Worm (Caenorhabditis elegans) whole organism, L3 larva: ENCODE measurements around the gene adt-1.
A peak's percentile ranks its signal among the peaks of the same experiment; 100 is the strongest.

ENCODE experiments used
- R02D3.7 ChIP-seq: fragments of 150-350 bp; optimal IDR thresholded peaks from 2 replicates; lab custom pipeline; 2014; ENCODE audit warnings: missing biosample characterization, missing genetic modification characterization
- ZK546.5 ChIP-seq: sonication (generic microtip); optimal IDR thresholded peaks from 2 replicates; lab custom pipeline; 2017; ENCODE audit warnings: missing biosample characterization, missing genetic modification characterization
- aly-2 ChIP-seq: fragments of 150-350 bp; optimal IDR thresholded peaks from 2 replicates; lab custom pipeline; 2014; ENCODE audit warnings: missing biosample characterization, missing genetic modification characterization
- ama-1 ChIP-seq: fragments of 150-350 bp; optimal IDR thresholded peaks from 2 replicates; lab custom pipeline; 2018
- ceh-16 ChIP-seq: sonication (generic microtip); optimal IDR thresholded peaks from 2 replicates; lab custom pipeline; 2017; ENCODE audit warnings: missing biosample characterization, missing genetic modification characterization
- ceh-28 ChIP-seq: fragments of 150-350 bp; optimal IDR thresholded peaks from 2 replicates; lab custom pipeline; 2014; ENCODE audit warnings: missing biosample characterization, missing genetic modification reagents, missing genetic modification characterization
- ceh-82 ChIP-seq: fragments of 150-350 bp; optimal IDR thresholded peaks from 2 replicates; lab custom pipeline; 2014; ENCODE audit warnings: missing biosample characterization, missing genetic modification characterization
- ceh-9 ChIP-seq: sonication (generic microtip); optimal IDR thresholded peaks from 2 replicates; lab custom pipeline; 2018; ENCODE audit warnings: missing biosample characterization, missing genetic modification characterization
- daf-12 ChIP-seq: fragments of 150-350 bp; optimal IDR thresholded peaks from 2 replicates; lab custom pipeline; 2014; ENCODE audit warnings: missing biosample characterization, missing genetic modification reagents, missing genetic modification characterization
- egl-27 ChIP-seq: sonication (generic microtip); optimal IDR thresholded peaks from 4 replicates; lab custom pipeline; 2017; ENCODE audit warnings: missing biosample characterization, missing genetic modification reagents, missing genetic modification characterization
- egl-5 ChIP-seq: fragments of 150-350 bp; optimal IDR thresholded peaks from 2 replicates; lab custom pipeline; 2017; ENCODE audit warnings: missing biosample characterization, missing genetic modification reagents, missing genetic modification characterization, inconsistent platforms
- elt-1 ChIP-seq: fragments of 150-350 bp; optimal IDR thresholded peaks from 2 replicates; lab custom pipeline; 2014; ENCODE audit warnings: missing biosample characterization, missing genetic modification characterization
- elt-2 ChIP-seq: sonication (generic microtip); optimal IDR thresholded peaks from 2 replicates; lab custom pipeline; 2016; ENCODE audit warnings: missing genetic modification reagents, mild to moderate bottlenecking, missing genetic modification characterization, missing compliant biosample characterization
- elt-3 ChIP-seq, 3 experiments: fragments of 150-350 bp in 1 of 3; sonication (generic microtip) in 2 of 3; optimal IDR thresholded peaks; 2 replicates in 2 of 3; 4 replicates in 1 of 3; lab custom pipeline; 2014 to 2017; ENCODE audit warnings: missing biosample characterization in 3 of 3, missing genetic modification characterization in 3 of 3
- eor-1 ChIP-seq, 2 experiments: fragments of 150-350 bp; optimal IDR thresholded peaks; 2 replicates each; lab custom pipeline; 2014 to 2018; ENCODE audit warnings: missing biosample characterization in 2 of 2, missing genetic modification characterization in 2 of 2
- fkh-10 ChIP-seq: sonication (generic microtip); optimal IDR thresholded peaks from 2 replicates; lab custom pipeline; 2017; ENCODE audit warnings: missing biosample characterization, missing genetic modification reagents, missing genetic modification characterization
- fkh-2 ChIP-seq: fragments of 150-350 bp; optimal IDR thresholded peaks from 2 replicates; lab custom pipeline; 2014; ENCODE audit warnings: missing biosample characterization, missing genetic modification reagents, missing genetic modification characterization
- fos-1 ChIP-seq: fragments of 150-350 bp; optimal IDR thresholded peaks from 2 replicates; lab custom pipeline; 2014; ENCODE audit warnings: missing biosample characterization, missing genetic modification characterization
- hmg-11 ChIP-seq: sonication (generic microtip); optimal IDR thresholded peaks from 2 replicates; lab custom pipeline; 2016; ENCODE audit warnings: missing genetic modification characterization, missing compliant biosample characterization
- jun-1 ChIP-seq: fragments of 150-350 bp; optimal IDR thresholded peaks from 2 replicates; lab custom pipeline; 2014; ENCODE audit warnings: missing biosample characterization, missing genetic modification reagents, missing genetic modification characterization
- lin-15B ChIP-seq: fragments of 150-350 bp; optimal IDR thresholded peaks from 2 replicates; lab custom pipeline; 2014; ENCODE audit warnings: missing biosample characterization, missing genetic modification characterization
- lin-39 ChIP-seq: fragments of 150-350 bp; optimal IDR thresholded peaks from 2 replicates; lab custom pipeline; 2018; ENCODE audit warnings: missing biosample characterization, missing genetic modification reagents, missing genetic modification characterization
- lsy-12 ChIP-seq: sonication (generic microtip); optimal IDR thresholded peaks from 2 replicates; lab custom pipeline; 2016; ENCODE audit warnings: mild to moderate bottlenecking, missing genetic modification characterization, missing compliant biosample characterization
- mdl-1 ChIP-seq: fragments of 150-350 bp; optimal IDR thresholded peaks from 2 replicates; lab custom pipeline; 2014; ENCODE audit warnings: missing biosample characterization, missing genetic modification characterization
- mml-1 ChIP-seq: fragments of 150-350 bp; sonication (generic microtip); optimal IDR thresholded peaks from 3 replicates; lab custom pipeline; 2014; ENCODE audit warnings: missing biosample characterization, missing genetic modification characterization
- nfya-1 ChIP-seq: sonication (generic microtip); optimal IDR thresholded peaks from 2 replicates; lab custom pipeline; 2017; ENCODE audit warnings: missing genetic modification characterization, mild to moderate bottlenecking, missing compliant biosample characterization, antibody characterized with exemption, moderate library complexity; ENCODE audit not compliant: insufficient read depth
- nhr-11 ChIP-seq: fragments of 150-350 bp; optimal IDR thresholded peaks from 2 replicates; lab custom pipeline; 2014; ENCODE audit warnings: missing biosample characterization, missing genetic modification characterization
- nhr-12 ChIP-seq: fragments of 150-350 bp; optimal IDR thresholded peaks from 2 replicates; lab custom pipeline; 2014; ENCODE audit warnings: missing biosample characterization, missing genetic modification characterization
- nhr-23 ChIP-seq: fragments of 150-350 bp; optimal IDR thresholded peaks from 2 replicates; lab custom pipeline; 2014; ENCODE audit warnings: missing biosample characterization, missing genetic modification reagents, missing genetic modification characterization
- nhr-237 ChIP-seq: fragments of 150-350 bp; optimal IDR thresholded peaks from 2 replicates; lab custom pipeline; 2014; ENCODE audit warnings: missing biosample characterization, missing genetic modification characterization
- nhr-25 ChIP-seq: sonication (generic microtip); optimal IDR thresholded peaks from 2 replicates; lab custom pipeline; 2017; ENCODE audit warnings: missing biosample characterization, missing genetic modification characterization
- nhr-28 ChIP-seq: fragments of 150-350 bp; optimal IDR thresholded peaks from 2 replicates; lab custom pipeline; 2014; ENCODE audit warnings: missing biosample characterization, missing genetic modification characterization
- nhr-43 ChIP-seq: sonication (generic microtip); optimal IDR thresholded peaks from 2 replicates; lab custom pipeline; 2016; ENCODE audit warnings: mild to moderate bottlenecking, missing genetic modification characterization, missing compliant biosample characterization; ENCODE audit not compliant: poor library complexity, severe bottlenecking
- nhr-67 ChIP-seq: fragments of 150-350 bp; optimal IDR thresholded peaks from 2 replicates; lab custom pipeline; 2014; ENCODE audit warnings: missing biosample characterization, missing genetic modification characterization
- nhr-76 ChIP-seq: fragments of 150-350 bp; sonication (generic microtip); optimal IDR thresholded peaks from 5 replicates; lab custom pipeline; 2014; ENCODE audit warnings: missing biosample characterization, missing genetic modification characterization
- nhr-77 ChIP-seq: fragments of 150-350 bp; optimal IDR thresholded peaks from 2 replicates; lab custom pipeline; 2014; ENCODE audit warnings: missing biosample characterization, missing genetic modification characterization
- pha-4 ChIP-seq: fragments of 150-350 bp; optimal IDR thresholded peaks from 2 replicates; lab custom pipeline; 2014; ENCODE audit warnings: missing biosample characterization, missing genetic modification reagents, missing genetic modification characterization
- pqm-1 ChIP-seq: fragments of 150-350 bp; optimal IDR thresholded peaks from 2 replicates; lab custom pipeline; 2017; ENCODE audit warnings: missing biosample characterization, missing genetic modification characterization, inconsistent platforms
- skn-1 ChIP-seq: fragments of 150-350 bp; optimal IDR thresholded peaks from 2 replicates; lab custom pipeline; 2014; ENCODE audit warnings: missing biosample characterization, missing genetic modification characterization
- snpc-4 ChIP-seq: fragments of 150-350 bp; optimal IDR thresholded peaks from 2 replicates; lab custom pipeline; 2014; ENCODE audit warnings: missing biosample characterization, missing genetic modification characterization
- tbx-2 ChIP-seq: sonication (generic microtip); optimal IDR thresholded peaks from 2 replicates; lab custom pipeline; 2016; ENCODE audit warnings: mild to moderate bottlenecking, missing genetic modification characterization, missing compliant biosample characterization
- unc-39 ChIP-seq: sonication (generic microtip); optimal IDR thresholded peaks from 4 replicates; lab custom pipeline; 2017; ENCODE audit warnings: missing biosample characterization, missing genetic modification characterization
- unc-62 ChIP-seq: fragments of 150-350 bp; sonication (generic microtip); optimal IDR thresholded peaks from 4 replicates; lab custom pipeline; 2014; ENCODE audit warnings: missing biosample characterization, missing genetic modification reagents, missing genetic modification characterization
- zag-1 ChIP-seq: fragments of 150-350 bp; optimal IDR thresholded peaks from 2 replicates; lab custom pipeline; 2014; ENCODE audit warnings: missing biosample characterization, missing genetic modification characterization
- ztf-11 ChIP-seq: fragments of 150-350 bp; optimal IDR thresholded peaks from 2 replicates; lab custom pipeline; 2014; ENCODE audit warnings: missing biosample characterization, missing genetic modification characterization
- ztf-4 ChIP-seq: fragments of 150-350 bp; optimal IDR thresholded peaks from 2 replicates; lab custom pipeline; 2014; ENCODE audit warnings: missing biosample characterization, missing genetic modification characterization

Gene adt-1

DNA sequence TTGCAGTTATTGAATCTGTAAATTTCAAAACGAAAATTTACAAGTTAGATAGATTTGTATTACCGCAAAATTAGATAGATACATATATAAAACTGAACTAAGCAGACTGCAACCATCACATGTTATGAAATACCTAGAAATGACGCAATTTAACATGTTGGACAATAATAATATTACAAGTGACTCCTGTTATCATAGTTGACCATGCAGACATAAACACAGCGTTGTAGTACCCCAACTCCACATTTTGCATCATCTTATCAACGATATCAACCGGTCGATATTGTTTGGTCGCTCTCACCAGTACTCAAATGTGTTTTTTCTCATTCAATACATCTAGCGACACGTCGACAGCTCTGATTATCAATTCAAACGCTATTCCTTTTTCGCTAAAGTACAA is 12.7 kb downstream of the adt-1 start, which contains the start of gene ugt-50:
Gene ugt-50 (plus strand): TSS at position 268 of the 400 bp plus-strand sequence.
- TF ChIP-seq nhr-43 (tag; lab: Kevin White, UChicago) (peak; percentile 6), nhr-11 (tag; lab: Kevin White, UChicago) (no peak), nhr-77 (tag; lab: Kevin White, UChicago) (no peak), ceh-82 (no peak), mml-1 (no peak), jun-1 (tag; lab: Kevin White, UChicago) (peak; percentile 26), nfya-1 (no peak), fkh-2 (no peak), lin-39 (no peak), ztf-11 (tag; lab: Kevin White, UChicago) (no peak), ceh-9 (tag; lab: Kevin White, UChicago) (no peak), fkh-10 (GFP tag; lab: Kevin White, UChicago) (no peak), daf-12 (tag; lab: Kevin White, UChicago) (no peak), egl-5 (tag; lab: Kevin White, UChicago) (no peak), lin-15B (tag; lab: Kevin White, UChicago) (no peak), nhr-12 (tag; lab: Kevin White, UChicago) (no peak), eor-1 (tag; optimal IDR thresholded peaks at IDR 0.05; lab: Kevin White, UChicago) (no peak), nhr-28 (tag; lab: Kevin White, UChicago) (no peak), elt-3 (tag; optimal IDR thresholded peaks at IDR 0.05; lab: Kevin White, UChicago) (no peak), ceh-28 (tag; lab: Kevin White, UChicago) (peak; percentile 12), R02D3.7 (tag; lab: Kevin White, UChicago) (no peak), pha-4 (tag; lab: Kevin White, UChicago) (no peak), unc-39 (tag; lab: Kevin White, UChicago) (no peak), pqm-1 (tag; lab: Kevin White, UChicago) (peak; percentile 73), nhr-23 (no peak), ZK546.5 (no peak), skn-1 (no peak), snpc-4 (tag; lab: Kevin White, UChicago) (no peak), elt-2 (tag; lab: Kevin White, UChicago) (peak; percentile 92), hmg-11 (tag; lab: Kevin White, UChicago) (no peak), mdl-1 (tag; lab: Kevin White, UChicago) (no peak), nhr-25 (tag; lab: Kevin White, UChicago) (no peak), nhr-237 (no peak), ama-1 (lab: Kevin White, UChicago) (no peak), nhr-67 (no peak)

DNA sequence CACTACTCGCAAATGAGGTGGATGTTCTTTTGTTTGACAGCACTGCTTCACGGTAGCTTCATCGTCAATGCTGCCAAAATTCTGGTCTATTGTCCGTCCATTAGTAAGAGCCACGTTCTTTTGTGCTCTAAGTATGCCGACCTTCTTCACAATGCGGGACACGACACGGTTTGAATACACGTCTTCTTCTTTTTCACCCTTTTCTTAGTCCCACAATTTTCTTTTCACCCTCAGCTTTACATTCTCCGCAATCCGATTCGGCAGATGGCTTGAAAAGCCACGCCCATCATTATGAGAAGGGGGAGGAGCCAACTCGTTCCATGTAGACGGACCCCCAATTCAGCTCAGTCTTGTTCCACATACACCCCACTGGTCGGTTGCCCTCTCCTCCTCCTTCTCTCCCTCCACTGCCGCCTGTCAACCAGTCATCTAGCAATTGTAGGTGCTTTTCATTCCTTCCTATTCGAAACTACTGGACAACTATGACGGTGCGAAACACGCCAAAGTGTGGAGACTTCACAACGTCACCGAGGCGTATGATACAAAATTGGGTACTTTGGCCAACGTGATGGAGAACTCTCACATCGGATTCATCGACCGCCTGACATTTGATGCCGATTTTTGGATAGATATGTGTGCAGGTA is 13.2 kb downstream of the adt-1 start:
- TF ChIP-seq aly-2 (tag; lab: Kevin White, UChicago) (no peak), fkh-2 (no peak), snpc-4 (tag; lab: Kevin White, UChicago) (no peak), egl-5 (tag; lab: Kevin White, UChicago) (no peak), nhr-67 (no peak), fos-1 (tag; lab: Kevin White, UChicago) (no peak), egl-27 (tag; lab: Kevin White, UChicago) (no peak), tbx-2 (tag; lab: Kevin White, UChicago) (no peak), ztf-11 (tag; lab: Kevin White, UChicago) (no peak), elt-1 (tag; lab: Kevin White, UChicago) (no peak), nhr-237 (no peak), R02D3.7 (tag; lab: Kevin White, UChicago) (no peak), ztf-4 (tag; lab: Kevin White, UChicago) (no peak), jun-1 (tag; lab: Kevin White, UChicago) (no peak), hmg-11 (tag; lab: Kevin White, UChicago) (peak; percentile 33), elt-2 (tag; lab: Kevin White, UChicago) (no peak), lin-15B (tag; lab: Kevin White, UChicago) (no peak), mdl-1 (tag; lab: Kevin White, UChicago) (no peak), ama-1 (lab: Kevin White, UChicago) (peak; percentile 86), unc-39 (tag; lab: Kevin White, UChicago) (no peak), nfya-1 (peak; percentile 42), ceh-16 (tag; lab: Kevin White, UChicago) (no peak), ZK546.5 (no peak), nhr-77 (tag; lab: Kevin White, UChicago) (no peak), lin-39 (no peak), unc-62 (GFP tag; lab: Kevin White, UChicago) (no peak), nhr-76 (tag; lab: Kevin White, UChicago) (no peak), lsy-12 (no peak), elt-3 (tag; optimal IDR thresholded peaks at IDR 0.05; lab: Kevin White, UChicago) (no peak), nhr-28 (tag; lab: Kevin White, UChicago) (no peak), fkh-10 (GFP tag; lab: Kevin White, UChicago) (peak; percentile 78), zag-1 (tag; lab: Kevin White, UChicago) (no peak)
